Worm (Caenorhabditis elegans): Measurements from ENCODE around the gene srv-6.

Gene srv-6

ce11 chrX:4265283-4265907 is 8.5 kb downstream of the srv-6 start, which contains the start of gene coel-1:
Gene coel-1 (plus strand): TSS chrX:4265663.
- TF ChIP-seq hlh-26 (GFP tag; conservative IDR thresholded peaks at IDR 0.05) (no peak), zfh-2 (GFP tag; conservative IDR thresholded peaks at IDR 0.05) (peak; percentile 89), ZK185.1 (tag; optimal IDR thresholded peaks at IDR 0.05; ENCODE audit: poor library complexity, severe bottlenecking) (no peak), lin-35 (GFP tag; optimal IDR thresholded peaks at IDR 0.05) (no peak), tbx-9 (tag; optimal IDR thresholded peaks at IDR 0.05; ENCODE audit: borderline replicate concordance) (no peak), ama-1 (optimal IDR thresholded peaks at IDR 0.05) (no peak), ama-1 (GFP tag; optimal IDR thresholded peaks at IDR 0.05) (no peak), lin-54 (GFP tag; optimal IDR thresholded peaks at IDR 0.05) (no peak), F57A8.1 (GFP tag; optimal IDR thresholded peaks at IDR 0.05) (no peak), nfyb-1 (GFP tag; IDR thresholded peaks at IDR 0.05) (no peak), him-1 (tag; optimal IDR thresholded peaks at IDR 0.05) (no peak), hmg-20 (GFP tag; IDR thresholded peaks at IDR 0.05) (no peak), dox-1 (GFP tag; IDR thresholded peaks at IDR 0.05) (no peak; the same call in 1 of the 2 replicates), Y67H2A.10 (GFP tag; conservative IDR thresholded peaks at IDR 0.05) (no peak), tlf-1 (GFP tag; optimal IDR thresholded peaks at IDR 0.05) (no peak), Y53G8AR.9 (GFP tag; conservative IDR thresholded peaks at IDR 0.05) (no peak), cebp-1 (GFP tag; IDR thresholded peaks at IDR 0.05) (no peak), cebp-1 (tag; optimal IDR thresholded peaks at IDR 0.05) (peak; percentile 60), B0336.3 (GFP tag; IDR thresholded peaks at IDR 0.05) (no peak), nhr-90 (tag; optimal IDR thresholded peaks at IDR 0.05) (peak; percentile 3), ztf-18 (tag; optimal IDR thresholded peaks at IDR 0.05) (no peak), ceh-40 (GFP tag; IDR thresholded peaks at IDR 0.05) (no peak), madf-8 (GFP tag; conservative IDR thresholded peaks at IDR 0.05) (no peak), lsy-27 (tag; optimal IDR thresholded peaks at IDR 0.05; ENCODE audit: borderline replicate concordance, insufficient read depth) (no peak), attf-6 (GFP tag; IDR thresholded peaks at IDR 0.05) (no peak), F57C9.4 (tag; optimal IDR thresholded peaks at IDR 0.05) (no peak), B0261.1 (tag; optimal IDR thresholded peaks at IDR 0.05) (no peak), attf-3 (GFP tag; conservative IDR thresholded peaks at IDR 0.05) (no peak), atf-7 (tag; optimal IDR thresholded peaks at IDR 0.05) (no peak), ceh-27 (GFP tag; optimal IDR thresholded peaks at IDR 0.05) (peak; percentile 52), F39B2.1 (GFP tag; IDR thresholded peaks at IDR 0.05) (no peak), sea-2 (GFP tag; IDR thresholded peaks at IDR 0.05) (no peak), snpc-4 (GFP tag; optimal IDR thresholded peaks at IDR 0.05) (no peak), snpc-4 (tag; optimal IDR thresholded peaks at IDR 0.05) (no peak), K11D2.4 (GFP tag; IDR thresholded peaks at IDR 0.05) (peak; percentile 50; the same call in 1 of the 2 replicates), madf-3 (GFP tag; IDR thresholded peaks at IDR 0.05) (no peak), F23B12.7 (tag; optimal IDR thresholded peaks at IDR 0.05; ENCODE audit: insufficient read depth) (no peak), let-607 (tag; optimal IDR thresholded peaks at IDR 0.05) (no peak), ceh-79 (tag; optimal IDR thresholded peaks at IDR 0.05) (no peak), B0035.1 (tag; optimal IDR thresholded peaks at IDR 0.05) (no peak), F52B5.7 (tag; optimal IDR thresholded peaks at IDR 0.05) (no peak), ccch-3 (GFP tag; optimal IDR thresholded peaks at IDR 0.05) (no peak), mes-4 (tag; optimal IDR thresholded peaks at IDR 0.05) (no peak), T07F8.4 (tag; optimal IDR thresholded peaks at IDR 0.05) (no peak), tbp1 (GFP tag; optimal IDR thresholded peaks at IDR 0.05) (no peak), lin-40 (tag; optimal IDR thresholded peaks at IDR 0.05) (peak; percentile 35), ceh-100 (GFP tag; IDR thresholded peaks at IDR 0.05) (no peak), lag-1 (GFP tag; IDR thresholded peaks at IDR 0.05) (no peak)
